Worm (Caenorhabditis elegans) whole organism, late embryonic: ENCODE data around the gene ppat-1.

ENCODE experiments used
- ama-1 ChIP-seq: fragments of 150-350 bp; optimal IDR thresholded peaks from 2 replicates; lab custom pipeline; 2014
- ceh-9 ChIP-seq: sonication (generic microtip); optimal IDR thresholded peaks from 2 replicates; lab custom pipeline; 2016; ENCODE audit warnings: mild to moderate bottlenecking, missing genetic modification characterization, inconsistent platforms, missing compliant biosample characterization
- dmd-4 ChIP-seq: sonication (generic microtip); optimal IDR thresholded peaks from 2 replicates; lab custom pipeline; 2016; ENCODE audit warnings: borderline replicate concordance, missing genetic modification characterization, missing compliant biosample characterization
- elt-2 ChIP-seq: sonication (generic microtip); optimal IDR thresholded peaks from 2 replicates; lab custom pipeline; 2016; ENCODE audit warnings: missing genetic modification reagents, missing genetic modification characterization, missing compliant biosample characterization
- elt-4 ChIP-seq: sonication (generic microtip); optimal IDR thresholded peaks from 2 replicates; lab custom pipeline; 2016; ENCODE audit warnings: missing genetic modification characterization, missing compliant biosample characterization
- fkh-10 ChIP-seq: fragments of 150-350 bp; optimal IDR thresholded peaks from 2 replicates; lab custom pipeline; 2014; ENCODE audit warnings: missing biosample characterization, missing genetic modification reagents, missing genetic modification characterization
- gmeb-2 ChIP-seq: sonication (generic microtip); optimal IDR thresholded peaks from 2 replicates; lab custom pipeline; 2016; ENCODE audit warnings: missing genetic modification characterization, inconsistent platforms, missing compliant biosample characterization
- hlh-30 ChIP-seq: sonication (generic microtip); optimal IDR thresholded peaks from 2 replicates; lab custom pipeline; 2017; ENCODE audit warnings: antibody characterized with exemption, missing genetic modification characterization, missing compliant biosample characterization; ENCODE audit not compliant: insufficient read depth
- pha-4 ChIP-seq: fragments of 150-350 bp; optimal IDR thresholded peaks from 2 replicates; lab custom pipeline; 2018; ENCODE audit warnings: missing biosample characterization, missing genetic modification reagents, missing genetic modification characterization
- ttx-3 ChIP-seq: sonication (generic microtip); optimal IDR thresholded peaks from 2 replicates; lab custom pipeline; 2016; ENCODE audit warnings: missing genetic modification reagents, missing genetic modification characterization, missing compliant biosample characterization

DNA sequence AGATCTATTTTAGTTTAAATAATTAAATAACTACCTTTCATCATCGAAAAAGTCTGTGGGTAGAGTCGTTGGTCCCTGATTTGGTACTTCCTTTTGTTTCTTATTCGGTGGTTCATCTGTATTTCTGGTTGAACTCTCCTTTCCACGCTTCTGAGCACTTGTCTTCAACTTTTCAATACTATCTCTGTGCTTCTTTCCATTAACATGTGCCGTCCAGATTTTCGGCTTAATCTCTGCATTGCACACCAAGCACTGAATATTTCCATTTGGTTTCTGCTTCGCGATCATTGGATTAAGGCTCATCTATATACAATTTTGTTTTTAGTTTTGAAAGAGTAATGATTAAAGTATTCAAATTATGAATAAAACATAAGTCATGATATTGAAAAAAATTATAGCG is 10.8 kb downstream of the ppat-1 start, which contains the start of gene sel-13:
- TF ChIP-seq ceh-9 (no peak), ama-1 (no peak), dmd-4 (tag; lab: Kevin White, UChicago) (no peak), gmeb-2 (tag; lab: Kevin White, UChicago) (no peak), fkh-10 (GFP tag; lab: Kevin White, UChicago) (no peak), hlh-30 (tag; lab: Kevin White, UChicago) (no peak), pha-4 (tag; lab: Kevin White, UChicago) (no peak), ttx-3 (tag; lab: Kevin White, UChicago) (no peak), elt-4 (tag; lab: Kevin White, UChicago) (no peak), elt-2 (no peak)
